Fruit fly (Drosophila melanogaster) whole organism, embryonic: ENCODE results near the gene RhoGAP93B.
A peak's percentile ranks its signal among the peaks of the same experiment; 100 is the strongest.

ENCODE experiments used
- CG10267 ChIP-seq: fragments of 200-800 bp; sonication (Bioruptor generic); optimal IDR thresholded peaks from 2 replicates; lab custom pipeline; 2018; ENCODE audit warnings: missing biosample characterization, mild to moderate bottlenecking, missing genetic modification characterization, moderate library complexity
- CG10431 ChIP-seq: fragments of 200-800 bp; sonication (Bioruptor generic); optimal IDR thresholded peaks from 3 replicates; lab custom pipeline; 2018; ENCODE audit warnings: missing biosample characterization, mild to moderate bottlenecking, missing genetic modification characterization
- CG10979 ChIP-seq: fragments of 200-800 bp; sonication (Bioruptor generic); optimal IDR thresholded peaks from 2 replicates; lab custom pipeline; 2018; ENCODE audit warnings: missing biosample characterization, mild to moderate bottlenecking, missing genetic modification characterization, moderate library complexity
- CG11247 ChIP-seq: fragments of 200-800 bp; sonication (Bioruptor generic); IDR thresholded peaks from 2 replicates; pipeline ENCODE4 v1.3.6; 2022; ENCODE audit warnings: missing biosample characterization, missing genetic modification characterization
- CG12219 ChIP-seq: fragments of 200-800 bp; sonication (Bioruptor generic); optimal IDR thresholded peaks from 3 replicates; lab custom pipeline; 2018; ENCODE audit warnings: missing biosample characterization, mild to moderate bottlenecking, missing genetic modification characterization
- CG14667 ChIP-seq: fragments of 200-800 bp; sonication (Bioruptor generic); IDR thresholded peaks from 2 replicates; pipeline ENCODE4 v1.3.6; 2022; ENCODE audit warnings: missing biosample characterization, missing genetic modification characterization
- CG17186 ChIP-seq: fragments of 200-800 bp; sonication (Bioruptor generic); optimal IDR thresholded peaks from 3 replicates; lab custom pipeline; 2017; ENCODE audit warnings: missing biosample characterization, missing genetic modification reagents, missing genetic modification characterization
- CG2116 ChIP-seq: fragments of 200-800 bp; sonication (Bioruptor generic); optimal IDR thresholded peaks from 3 replicates; lab custom pipeline; 2018; ENCODE audit warnings: missing biosample characterization, mild to moderate bottlenecking, missing genetic modification characterization
- CG30020 ChIP-seq: fragments of 200-800 bp; optimal IDR thresholded peaks from 2 replicates; lab custom pipeline; 2019; ENCODE audit warnings: missing biosample characterization, mild to moderate bottlenecking, missing genetic modification characterization, moderate library complexity
- CG3065 ChIP-seq: fragments of 200-800 bp; sonication (Bioruptor generic); optimal IDR thresholded peaks from 2 replicates; lab custom pipeline; 2016; ENCODE audit warnings: missing biosample characterization, missing genetic modification characterization
- CG3838 ChIP-seq: fragments of 200-800 bp; sonication (Bioruptor generic); optimal IDR thresholded peaks from 3 replicates; lab custom pipeline; 2016; ENCODE audit warnings: missing biosample characterization, missing genetic modification characterization
- CG3847 ChIP-seq: fragments of 200-800 bp; sonication (Bioruptor generic); IDR thresholded peaks from 2 replicates; pipeline ENCODE4 v1.3.6; 2022; ENCODE audit warnings: missing biosample characterization, missing genetic modification characterization
- CG6765 ChIP-seq: fragments of 200-800 bp; sonication (Bioruptor generic); optimal IDR thresholded peaks from 3 replicates; lab custom pipeline; 2017; ENCODE audit warnings: missing biosample characterization, mild to moderate bottlenecking, missing genetic modification characterization
- CG6791 ChIP-seq: fragments of 200-800 bp; sonication (Bioruptor generic); IDR thresholded peaks from 3 replicates; pipeline ENCODE4 v1.3.6; 2022; ENCODE audit warnings: missing biosample characterization, missing genetic modification characterization; ENCODE audit not compliant: partially characterized antibody
- CG7839 ChIP-seq: fragments of 200-800 bp; sonication (Bioruptor generic); optimal IDR thresholded peaks from 3 replicates; lab custom pipeline; 2018; ENCODE audit warnings: missing biosample characterization, mild to moderate bottlenecking, missing genetic modification characterization, moderate library complexity
- CG8089 ChIP-seq: fragments of 200-800 bp; sonication (Bioruptor generic); optimal IDR thresholded peaks from 3 replicates; lab custom pipeline; 2016; ENCODE audit warnings: missing biosample characterization, missing genetic modification characterization
- CrebB ChIP-seq: fragments of 200-800 bp; sonication (Bioruptor generic); optimal IDR thresholded peaks from 3 replicates; lab custom pipeline; 2018; ENCODE audit warnings: missing biosample characterization, mild to moderate bottlenecking, missing genetic modification characterization
- D19B ChIP-seq: fragments of 200-800 bp; sonication (Bioruptor generic); optimal IDR thresholded peaks from 2 replicates; lab custom pipeline; 2017; ENCODE audit warnings: missing biosample characterization, mild to moderate bottlenecking, missing genetic modification characterization
- Gug ChIP-seq: fragments of 200-800 bp; sonication (Bioruptor generic); IDR thresholded peaks from 4 replicates; pipeline ENCODE4 v1.3.6; 2022; ENCODE audit warnings: missing biosample characterization, missing genetic modification characterization
- HmgD ChIP-seq: fragments of 200-800 bp; sonication (Bioruptor generic); optimal IDR thresholded peaks from 3 replicates; lab custom pipeline; 2016; ENCODE audit warnings: missing biosample characterization, missing genetic modification characterization
- Hr78 ChIP-seq, 2 experiments: fragments of 200-800 bp in 1 of 2; fragments of >200 bp in 1 of 2; sonication (Bioruptor generic) in 1 of 2; optimal IDR thresholded peaks; 2 replicates each; lab custom pipeline; 2017 to 2019; ENCODE audit warnings: missing biosample characterization in 2 of 2, missing genetic modification characterization in 2 of 2, mild to moderate bottlenecking in 1 of 2, moderate library complexity in 1 of 2
- Lhr ChIP-seq: fragments of 200-800 bp; sonication (Bioruptor generic); optimal IDR thresholded peaks from 3 replicates; lab custom pipeline; 2017; ENCODE audit warnings: mild to moderate bottlenecking, missing biosample characterization, missing genetic modification reagents, missing genetic modification characterization
- PHDP ChIP-seq: fragments of 200-800 bp; sonication (Bioruptor generic); optimal IDR thresholded peaks from 3 replicates; lab custom pipeline; 2018; ENCODE audit warnings: missing biosample characterization, mild to moderate bottlenecking, missing genetic modification characterization, moderate library complexity
- Rx ChIP-seq: fragments of 200-800 bp; sonication (Bioruptor generic); IDR thresholded peaks from 2 replicates; pipeline ENCODE4 v1.3.6; 2022; ENCODE audit warnings: missing biosample characterization, missing genetic modification characterization
- Side ChIP-seq: fragments of 200-800 bp; sonication (Bioruptor generic); optimal IDR thresholded peaks from 2 replicates; lab custom pipeline; 2016; ENCODE audit warnings: missing biosample characterization, missing genetic modification characterization
- Six4 ChIP-seq: fragments of 200-800 bp; sonication (Bioruptor generic); optimal IDR thresholded peaks from 2 replicates; lab custom pipeline; 2016; ENCODE audit warnings: missing biosample characterization, missing genetic modification characterization
- TFAM ChIP-seq: fragments of 200-800 bp; sonication (Bioruptor generic); optimal IDR thresholded peaks from 2 replicates; lab custom pipeline; 2017; ENCODE audit warnings: missing biosample characterization, missing genetic modification characterization, inconsistent platforms
- aop ChIP-seq: fragments of 200-800 bp; sonication (Bioruptor generic); IDR thresholded peaks from 2 replicates; pipeline ENCODE4 v1.3.6; 2022; ENCODE audit warnings: missing biosample characterization, missing genetic modification characterization
- cad ChIP-seq: fragments of >200 bp; optimal IDR thresholded peaks from 2 replicates; lab custom pipeline; 2017; ENCODE audit warnings: missing biosample characterization, missing genetic modification characterization
- crc ChIP-seq: fragments of 200-800 bp; sonication (Bioruptor generic); optimal IDR thresholded peaks from 2 replicates; lab custom pipeline; 2016; ENCODE audit warnings: missing biosample characterization, missing genetic modification characterization
- dati ChIP-seq: fragments of 200-800 bp; sonication (Bioruptor generic); IDR thresholded peaks from 2 replicates; pipeline ENCODE4 v1.3.6; 2022; ENCODE audit warnings: missing biosample characterization, missing genetic modification characterization
- dpn ChIP-seq, 2 experiments: fragments of 200-800 bp; sonication (Bioruptor generic); optimal IDR thresholded peaks; 3 replicates each; lab custom pipeline; 2016; ENCODE audit warnings: missing biosample characterization in 2 of 2, missing genetic modification characterization in 2 of 2
- emc ChIP-seq: fragments of 200-800 bp; sonication (Bioruptor generic); optimal IDR thresholded peaks from 2 replicates; lab custom pipeline; 2016; ENCODE audit warnings: missing biosample characterization, missing genetic modification characterization
- fru ChIP-seq: fragments of >200 bp; optimal IDR thresholded peaks from 2 replicates; lab custom pipeline; 2017
- gcm ChIP-seq: fragments of 200-800 bp; sonication (Bioruptor generic); optimal IDR thresholded peaks from 2 replicates; lab custom pipeline; 2019; ENCODE audit warnings: missing biosample characterization, mild to moderate bottlenecking, missing genetic modification characterization, moderate library complexity
- hb ChIP-seq: fragments of 200-800 bp; sonication (Bioruptor generic); IDR thresholded peaks from 3 replicates; pipeline ENCODE4 v1.3.6; 2022; ENCODE audit warnings: missing biosample characterization, missing genetic modification characterization; ENCODE audit not compliant: partially characterized antibody
- kni ChIP-seq: fragments of 200-800 bp; sonication (Bioruptor generic); optimal IDR thresholded peaks from 3 replicates; lab custom pipeline; 2017; ENCODE audit warnings: mild to moderate bottlenecking, missing biosample characterization, missing genetic modification reagents, missing genetic modification characterization
- lbe ChIP-seq: fragments of 200-800 bp; sonication (Bioruptor generic); optimal IDR thresholded peaks from 2 replicates; lab custom pipeline; 2016; ENCODE audit warnings: missing biosample characterization, mild to moderate bottlenecking, missing genetic modification characterization
- mirr ChIP-seq: fragments of 200-800 bp; sonication (Bioruptor generic); optimal IDR thresholded peaks from 3 replicates; lab custom pipeline; 2018; ENCODE audit warnings: missing biosample characterization, mild to moderate bottlenecking, missing genetic modification characterization
- nom ChIP-seq: fragments of 200-800 bp; sonication (Bioruptor generic); optimal IDR thresholded peaks from 2 replicates; lab custom pipeline; 2017; ENCODE audit warnings: missing biosample characterization, missing genetic modification characterization, mild to moderate bottlenecking, moderate library complexity, missing genetic modification reagents
- pita ChIP-seq: fragments of 200-800 bp; sonication (Bioruptor generic); optimal IDR thresholded peaks from 2 replicates; lab custom pipeline; 2017; ENCODE audit warnings: missing biosample characterization, mild to moderate bottlenecking, missing genetic modification characterization
- pnt ChIP-seq: fragments of 200-800 bp; sonication (Bioruptor generic); optimal IDR thresholded peaks from 3 replicates; lab custom pipeline; 2016; ENCODE audit warnings: missing biosample characterization, missing genetic modification characterization
- scrt ChIP-seq: fragments of 200-800 bp; sonication (Bioruptor generic); optimal IDR thresholded peaks from 2 replicates; lab custom pipeline; 2018; ENCODE audit warnings: missing biosample characterization, mild to moderate bottlenecking, missing genetic modification characterization, moderate library complexity
- sd ChIP-seq: fragments of 200-800 bp; sonication (Bioruptor generic); optimal IDR thresholded peaks from 3 replicates; lab custom pipeline; 2018; ENCODE audit warnings: missing biosample characterization, mild to moderate bottlenecking, missing genetic modification characterization, moderate library complexity
- sens ChIP-seq: fragments of 200-800 bp; sonication (Bioruptor generic); peaks from one replicate; lab custom pipeline; 2016; ENCODE audit warnings: missing biosample characterization, missing genetic modification characterization
- sim ChIP-seq: fragments of 200-800 bp; sonication (Bioruptor generic); IDR thresholded peaks from 2 replicates; pipeline ENCODE4 v1.3.6; 2022; ENCODE audit warnings: missing biosample characterization, missing genetic modification characterization
- so ChIP-seq: fragments of 200-800 bp; sonication (Bioruptor generic); IDR thresholded peaks from 3 replicates; pipeline ENCODE4 v1.3.6; 2022; ENCODE audit warnings: missing biosample characterization, missing genetic modification characterization
- sob ChIP-seq: fragments of 200-800 bp; sonication (Bioruptor generic); IDR thresholded peaks from 2 replicates; pipeline ENCODE4 v1.3.6; 2022; ENCODE audit warnings: missing biosample characterization, missing genetic modification characterization
- stc ChIP-seq: fragments of 200-800 bp; sonication (Bioruptor generic); IDR thresholded peaks from 2 replicates; pipeline ENCODE4 v1.3.6; 2022; ENCODE audit warnings: missing biosample characterization, missing genetic modification characterization
- wor ChIP-seq: fragments of 200-800 bp; sonication (Bioruptor generic); IDR thresholded peaks from 2 replicates; pipeline ENCODE4 v1.3.6; 2022; ENCODE audit warnings: missing biosample characterization, missing genetic modification characterization

The RhoGAP93B gene

dm6 chr3R:21112742-21113465, 15.3 kb upstream of the RhoGAP93B start (continued):
- TF ChIP-seq Rx (peak; percentile 76), nom (GFP tag; lab: Kevin White, UChicago) (no peak), CG3065 (GFP tag; lab: Kevin White, UChicago) (peak; percentile 78), sd (tag; lab: Kevin White, UChicago) (peak; percentile 81), HmgD (GFP tag; lab: Kevin White, UChicago) (peak; percentile 90), pita (GFP tag; lab: Kevin White, UChicago) (no peak), PHDP (peak; percentile 93), hb (GFP tag; lab: Robert Waterston, UW) (no peak), dati (peak; percentile 77), stc (GFP tag; lab: Robert Waterston, UW) (peak; percentile 91), CG10267 (peak; percentile 57), Side (GFP tag; lab: Kevin White, UChicago) (peak; percentile 87), Six4 (GFP tag; lab: Kevin White, UChicago) (peak; percentile 63), fru (lab: Kevin White, UChicago) (no peak), CG3847 (GFP tag; lab: Robert Waterston, UW) (peak; percentile 78), lbe (GFP tag; lab: Kevin White, UChicago) (peak; percentile 52), TFAM (GFP tag; lab: Kevin White, UChicago) (peak; percentile 67), wor (GFP tag; lab: Robert Waterston, UW) (peak; percentile 77), CG2116 (GFP tag; lab: Kevin White, UChicago) (peak; percentile 52), dpn (GFP tag; optimal IDR thresholded peaks at IDR 0.05; lab: Kevin White, UChicago) (peak; percentile 90), CG7839 (tag; lab: Kevin White, UChicago) (peak; percentile 89), Gug (GFP tag; lab: Robert Waterston, UW) (peak; percentile 72; the same call in 3 of the 4 replicates), kni (GFP tag; lab: Kevin White, UChicago) (peak; percentile 67), CG6791 (GFP tag; lab: Robert Waterston, UW) (no peak), cad (GFP tag; lab: Kevin White, UChicago) (no peak), CG17186 (GFP tag; lab: Kevin White, UChicago) (peak; percentile 58), scrt (GFP tag; lab: Kevin White, UChicago) (peak; percentile 84), CG30020 (tag; lab: Kevin White, UChicago) (peak; percentile 33), pnt (GFP tag; lab: Kevin White, UChicago) (peak; percentile 87), CG14667 (GFP tag; lab: Robert Waterston, UW) (peak; percentile 73), CG8089 (peak; percentile 85), CG3838 (GFP tag; lab: Kevin White, UChicago) (peak; percentile 81), crc (GFP tag; lab: Kevin White, UChicago) (peak; percentile 83), mirr (GFP tag; lab: Kevin White, UChicago) (no peak), CG11247 (peak; percentile 81), CG10431 (GFP tag; lab: Kevin White, UChicago) (peak; percentile 26), CG12219 (GFP tag; lab: Kevin White, UChicago) (peak; percentile 90), CG6765 (peak; percentile 42), CG10979 (tag; lab: Kevin White, UChicago) (peak; percentile 85), gcm (GFP tag; lab: Kevin White, UChicago) (peak; percentile 86), sob (GFP tag; lab: Robert Waterston, UW) (peak; percentile 89), sens (GFP tag; lab: Kevin White, UChicago) (peak; percentile 98), aop (GFP tag; lab: Robert Waterston, UW) (peak; percentile 35; the same call in 1 of the 2 replicates), Hr78 (GFP tag; optimal IDR thresholded peaks at IDR 0.05; lab: Kevin White, UChicago) (peak in 1 of 2 experiments; percentile 57), Lhr (GFP tag; lab: Kevin White, UChicago) (peak; percentile 67), emc (GFP tag; lab: Kevin White, UChicago) (no peak), so (GFP tag; lab: Robert Waterston, UW) (peak; percentile 83), sim (peak; percentile 65; the same call in 1 of the 2 replicates), D19B (GFP tag; lab: Kevin White, UChicago) (peak; percentile 55), CrebB (tag; lab: Kevin White, UChicago) (peak; percentile 86)
